Fruit fly (Drosophila melanogaster) Kc167 (cell line): ENCODE results near the gene al.

Source experiments
- h ChIP-seq: fragments of >200 bp; optimal IDR thresholded peaks from 3 replicates; lab custom pipeline; 2018; ENCODE audit warnings: missing external identifiers
- insv ChIP-seq: fragments of >200 bp; optimal IDR thresholded peaks from 3 replicates; lab custom pipeline; 2018; ENCODE audit warnings: missing external identifiers
- psq ChIP-seq: fragments of >200 bp; optimal IDR thresholded peaks from 2 replicates; lab custom pipeline; 2017; ENCODE audit warnings: missing external identifiers
- ttk ChIP-seq: sonication (Bioruptor generic); optimal IDR thresholded peaks from 2 replicates; lab custom pipeline; 2017; ENCODE audit warnings: missing external identifiers

- TF ChIP-seq insv (lab: Kevin White, UChicago) (no peak), psq (lab: Kevin White, UChicago) (no peak), ttk (lab: Kevin White, UChicago) (no peak), h (lab: Kevin White, UChicago) (no peak)
These were observed 31.1 kb upstream of the al start for dm6 chr2L:346781-347180.
